Fruit fly (Drosophila melanogaster) whole organism: ENCODE data around the gene Osi10b.

Experiments
- Dll ChIP-seq: fragments of >200 bp; optimal IDR thresholded peaks from 2 replicates; lab custom pipeline; 2017
- psq ChIP-seq: fragments of >200 bp; optimal IDR thresholded peaks from 2 replicates; lab custom pipeline; 2017

dm6 chr3R:6303738-6304137 lies 37.7 kb downstream of the Osi10b start, which contains the start of gene CG46396:
- no peak for TF ChIP-seq Dll
- TF ChIP-seq psq (lab: Kevin White, UChicago): no peak
